Fruit fly (Drosophila melanogaster) whole organism, embryonic: ENCODE measurements around the gene CG10470.
A peak's percentile ranks its signal among the peaks of the same experiment; 100 is the strongest.

ENCODE experiments used
- Antp ChIP-seq: fragments of 200-800 bp; sonication (Bioruptor generic); optimal IDR thresholded peaks from 3 replicates; lab custom pipeline; 2016; ENCODE audit warnings: missing biosample characterization, missing genetic modification characterization
- Awh ChIP-seq: fragments of 200-800 bp; sonication (Bioruptor generic); IDR thresholded peaks from 2 replicates; pipeline ENCODE4, ENCODE4 v1.3.6; 2022; ENCODE audit warnings: missing biosample characterization, missing genetic modification characterization
- B-H1 ChIP-seq: fragments of 200-800 bp; sonication (Bioruptor generic); IDR thresholded peaks from 3 replicates; pipeline ENCODE4 v1.3.6; 2022; ENCODE audit warnings: missing biosample characterization, missing genetic modification characterization
- CG10274 ChIP-seq: fragments of 200-800 bp; sonication (Bioruptor generic); optimal IDR thresholded peaks from 3 replicates; lab custom pipeline; 2017; ENCODE audit warnings: missing biosample characterization, mild to moderate bottlenecking, missing genetic modification characterization
- CG10462 ChIP-seq: fragments of 200-800 bp; sonication (Bioruptor generic); optimal IDR thresholded peaks from 2 replicates; lab custom pipeline; 2016; ENCODE audit warnings: missing biosample characterization, missing genetic modification characterization
- CG11093 ChIP-seq: fragments of 200-800 bp; sonication (Bioruptor generic); IDR thresholded peaks from 3 replicates; pipeline ENCODE4 v1.3.6; 2022; ENCODE audit warnings: missing biosample characterization, missing genetic modification characterization
- CG12155 ChIP-seq: fragments of 200-800 bp; sonication (Bioruptor generic); optimal IDR thresholded peaks from 3 replicates; lab custom pipeline; 2016; ENCODE audit warnings: missing biosample characterization, missing genetic modification characterization
- CG12391 ChIP-seq: fragments of 200-800 bp; sonication (Bioruptor generic); optimal IDR thresholded peaks from 3 replicates; lab custom pipeline; 2018; ENCODE audit warnings: missing biosample characterization, mild to moderate bottlenecking, missing genetic modification characterization, moderate library complexity
- CG1529 ChIP-seq: fragments of 200-800 bp; sonication (Bioruptor generic); optimal IDR thresholded peaks from 3 replicates; lab custom pipeline; 2018; ENCODE audit warnings: missing biosample characterization, missing genetic modification characterization
- CG17186 ChIP-seq: fragments of 200-800 bp; sonication (Bioruptor generic); optimal IDR thresholded peaks from 3 replicates; lab custom pipeline; 2017; ENCODE audit warnings: missing biosample characterization, missing genetic modification reagents, missing genetic modification characterization
- CG1832 ChIP-seq: fragments of 200-800 bp; sonication (Bioruptor generic); optimal IDR thresholded peaks from 2 replicates; lab custom pipeline; 2017; ENCODE audit warnings: missing biosample characterization, mild to moderate bottlenecking, missing genetic modification characterization, inconsistent platforms
- CG32772 ChIP-seq: fragments of 200-800 bp; sonication (Bioruptor generic); IDR thresholded peaks from 2 replicates; pipeline ENCODE4 v1.3.6; 2022; ENCODE audit warnings: missing biosample characterization, missing genetic modification characterization
- CG34224 ChIP-seq: fragments of 200-800 bp; sonication (Bioruptor generic); IDR thresholded peaks from 3 replicates; pipeline ENCODE4 v1.3.6; 2022; ENCODE audit warnings: missing biosample characterization, missing genetic modification characterization; ENCODE audit not compliant: partially characterized antibody
- CG3995 ChIP-seq: fragments of 200-800 bp; sonication (Bioruptor generic); optimal IDR thresholded peaks from 3 replicates; lab custom pipeline; 2016; ENCODE audit warnings: missing biosample characterization, missing genetic modification characterization
- CG4328 ChIP-seq: fragments of 200-800 bp; sonication (Bioruptor generic); optimal IDR thresholded peaks from 3 replicates; lab custom pipeline; 2017; ENCODE audit warnings: missing biosample characterization, missing genetic modification reagents, missing genetic modification characterization
- CG5245 ChIP-seq: fragments of 200-800 bp; sonication (Bioruptor generic); optimal IDR thresholded peaks from 3 replicates; lab custom pipeline; 2016; ENCODE audit warnings: missing biosample characterization, missing genetic modification characterization
- CG9932 ChIP-seq: fragments of 200-800 bp; sonication (Bioruptor generic); IDR thresholded peaks from 2 replicates; pipeline ENCODE4 v1.3.6; 2022; ENCODE audit warnings: missing biosample characterization, missing genetic modification characterization
- Deaf1 ChIP-seq: fragments of 200-800 bp; optimal IDR thresholded peaks from 3 replicates; lab custom pipeline; 2019; ENCODE audit warnings: missing biosample characterization, mild to moderate bottlenecking, missing genetic modification characterization, moderate library complexity
- ERR ChIP-seq: fragments of 200-800 bp; sonication (Bioruptor generic); optimal IDR thresholded peaks from 2 replicates; lab custom pipeline; 2016; ENCODE audit warnings: missing biosample characterization, missing genetic modification characterization
- Lhr ChIP-seq: fragments of 200-800 bp; sonication (Bioruptor generic); optimal IDR thresholded peaks from 3 replicates; lab custom pipeline; 2017; ENCODE audit warnings: mild to moderate bottlenecking, missing biosample characterization, missing genetic modification reagents, missing genetic modification characterization
- Max ChIP-seq: fragments of 200-800 bp; sonication (Bioruptor generic); optimal IDR thresholded peaks from 2 replicates; lab custom pipeline; 2016; ENCODE audit warnings: missing biosample characterization, mild to moderate bottlenecking, missing genetic modification characterization
- Meics ChIP-seq: fragments of 200-800 bp; sonication (Bioruptor generic); optimal IDR thresholded peaks from 2 replicates; lab custom pipeline; 2017; ENCODE audit warnings: missing biosample characterization, mild to moderate bottlenecking, missing genetic modification characterization
- NC2β ChIP-seq: fragments of 200-800 bp; sonication (Bioruptor generic); optimal IDR thresholded peaks from 2 replicates; lab custom pipeline; 2016; ENCODE audit warnings: missing biosample characterization, missing genetic modification characterization
- Pdp1 ChIP-seq, 2 experiments: fragments of 200-800 bp; sonication (Bioruptor generic); optimal IDR thresholded peaks; 3 replicates each; lab custom pipeline; 2016; ENCODE audit warnings: missing biosample characterization in 2 of 2, missing genetic modification characterization in 2 of 2, mild to moderate bottlenecking in 1 of 2, moderate library complexity in 1 of 2
- Side ChIP-seq: fragments of 200-800 bp; sonication (Bioruptor generic); optimal IDR thresholded peaks from 2 replicates; lab custom pipeline; 2016; ENCODE audit warnings: missing biosample characterization, missing genetic modification characterization
- Six4 ChIP-seq: fragments of 200-800 bp; sonication (Bioruptor generic); optimal IDR thresholded peaks from 2 replicates; lab custom pipeline; 2016; ENCODE audit warnings: missing biosample characterization, missing genetic modification characterization
- Sry-δ ChIP-seq: fragments of 200-800 bp; sonication (Bioruptor generic); optimal IDR thresholded peaks from 2 replicates; lab custom pipeline; 2016; ENCODE audit warnings: missing biosample characterization, missing genetic modification characterization
- Xbp1 ChIP-seq: fragments of 200-800 bp; sonication (Bioruptor generic); optimal IDR thresholded peaks from 3 replicates; lab custom pipeline; 2016; ENCODE audit warnings: missing biosample characterization, mild to moderate bottlenecking, missing genetic modification characterization
- ap ChIP-seq: fragments of 200-800 bp; sonication (Bioruptor generic); IDR thresholded peaks from 2 replicates; pipeline ENCODE4 v1.3.6; 2022; ENCODE audit warnings: missing biosample characterization, missing genetic modification characterization
- bigmax ChIP-seq: fragments of 200-800 bp; sonication (Bioruptor generic); optimal IDR thresholded peaks from 2 replicates; lab custom pipeline; 2018; ENCODE audit warnings: missing biosample characterization, mild to moderate bottlenecking, missing genetic modification characterization
- bsh ChIP-seq, 2 experiments: fragments of 200-800 bp; sonication (Bioruptor generic); optimal IDR thresholded peaks; 2 replicates each; lab custom pipeline; 2017 to 2018; ENCODE audit warnings: mild to moderate bottlenecking in 2 of 2, missing biosample characterization in 2 of 2, missing genetic modification characterization in 2 of 2, moderate library complexity in 1 of 2
- caup ChIP-seq: fragments of 200-800 bp; sonication (Bioruptor generic); optimal IDR thresholded peaks from 3 replicates; lab custom pipeline; 2017; ENCODE audit warnings: missing biosample characterization, mild to moderate bottlenecking, missing genetic modification characterization, moderate library complexity; ENCODE audit not compliant: severe bottlenecking
- croc ChIP-seq: fragments of 200-800 bp; sonication (Bioruptor generic); conservative IDR thresholded peaks from 3 replicates; pipeline ENCODE4 v1.3.6; 2022; ENCODE audit warnings: missing biosample characterization, missing genetic modification characterization
- emc ChIP-seq: fragments of 200-800 bp; sonication (Bioruptor generic); optimal IDR thresholded peaks from 2 replicates; lab custom pipeline; 2016; ENCODE audit warnings: missing biosample characterization, missing genetic modification characterization
- ham ChIP-seq: fragments of 200-800 bp; sonication (Bioruptor generic); IDR thresholded peaks from 2 replicates; pipeline ENCODE4 v1.3.6; 2022; ENCODE audit warnings: missing biosample characterization, missing genetic modification characterization
- hb ChIP-seq: fragments of 200-800 bp; sonication (Bioruptor generic); IDR thresholded peaks from 3 replicates; pipeline ENCODE4 v1.3.6; 2022; ENCODE audit warnings: missing biosample characterization, missing genetic modification characterization; ENCODE audit not compliant: partially characterized antibody
- insv ChIP-seq, 2 experiments: fragments of 200-800 bp; sonication (Bioruptor generic); optimal IDR thresholded peaks; 3 replicates each; lab custom pipeline; 2016 to 2018; ENCODE audit warnings: missing biosample characterization in 2 of 2, missing genetic modification characterization in 2 of 2
- inv ChIP-seq: fragments of 200-800 bp; sonication (Bioruptor generic); IDR thresholded peaks from 2 replicates; pipeline ENCODE4 v1.3.6; 2022; ENCODE audit warnings: missing biosample characterization, missing genetic modification characterization; ENCODE audit not compliant: partially characterized antibody
- lab ChIP-seq: fragments of 200-800 bp; sonication (Bioruptor generic); optimal IDR thresholded peaks from 3 replicates; lab custom pipeline; 2017; ENCODE audit warnings: missing biosample characterization, missing genetic modification characterization, mild to moderate bottlenecking, moderate library complexity, missing genetic modification reagents
- mam ChIP-seq: fragments of 200-800 bp; sonication (Bioruptor generic); optimal IDR thresholded peaks from 3 replicates; lab custom pipeline; 2016; ENCODE audit warnings: missing biosample characterization, missing genetic modification characterization
- mld ChIP-seq: fragments of 200-800 bp; sonication (Bioruptor generic); IDR thresholded peaks from 3 replicates; pipeline ENCODE4 v1.3.6; 2022; ENCODE audit warnings: missing biosample characterization, missing genetic modification characterization; ENCODE audit not compliant: partially characterized antibody
- pfk ChIP-seq: fragments of 200-800 bp; sonication (Bioruptor generic); optimal IDR thresholded peaks from 2 replicates; lab custom pipeline; 2018; ENCODE audit warnings: missing biosample characterization, mild to moderate bottlenecking, missing genetic modification characterization, moderate library complexity
- pum ChIP-seq: fragments of 200-800 bp; sonication (Bioruptor generic); optimal IDR thresholded peaks from 2 replicates; lab custom pipeline; 2016; ENCODE audit warnings: missing biosample characterization, missing genetic modification characterization
- sc ChIP-seq, 3 experiments: fragments of >200 bp in 2 of 3; fragments of 200-800 bp in 1 of 3; sonication (Bioruptor generic) in 1 of 3; optimal IDR thresholded peaks; 2 replicates in 2 of 3; 3 replicates in 1 of 3; lab custom pipeline; 2017; ENCODE audit warnings: mild to moderate bottlenecking in 1 of 3, missing biosample characterization in 1 of 3, missing genetic modification characterization in 1 of 3, missing genetic modification reagents in 1 of 3
- scrt ChIP-seq: fragments of 200-800 bp; sonication (Bioruptor generic); optimal IDR thresholded peaks from 2 replicates; lab custom pipeline; 2018; ENCODE audit warnings: missing biosample characterization, mild to moderate bottlenecking, missing genetic modification characterization, moderate library complexity
- sens ChIP-seq: fragments of 200-800 bp; sonication (Bioruptor generic); peaks from one replicate; lab custom pipeline; 2016; ENCODE audit warnings: missing biosample characterization, missing genetic modification characterization
- slou ChIP-seq: fragments of 200-800 bp; sonication (Bioruptor generic); optimal IDR thresholded peaks from 3 replicates; lab custom pipeline; 2016; ENCODE audit warnings: missing biosample characterization, missing genetic modification characterization
- twi ChIP-seq: fragments of 200-800 bp; optimal IDR thresholded peaks from 2 replicates; lab custom pipeline; 2019; ENCODE audit warnings: missing biosample characterization, mild to moderate bottlenecking, missing genetic modification characterization, moderate library complexity

Gene CG10470

dm6 chr2L:19024744-19025059 lies 24.2 kb upstream of the CG10470 start (continued):
- peak; percentile 19 for TF ChIP-seq lab (GFP tag; lab: Kevin White, UChicago)
- no peak for TF ChIP-seq CG12391 (tag; lab: Kevin White, UChicago)
- TF ChIP-seq scrt (GFP tag; lab: Kevin White, UChicago) = no peak
- TF ChIP-seq ERR = no peak
- no peak for TF ChIP-seq CG3995 (GFP tag; lab: Kevin White, UChicago)
- TF ChIP-seq Antp = no peak
- TF ChIP-seq pfk (GFP tag; lab: Kevin White, UChicago) = no peak
- TF ChIP-seq ham (GFP tag; lab: Robert Waterston, UW) = no peak
- 0 out of 2 replicates have a peak, but pooled peaks have one; percentile 0 for TF ChIP-seq CG32772 (GFP tag; lab: Robert Waterston, UW)
- TF ChIP-seq, all 482 proteins: peak for 17

- TF ChIP-seq CG12155 (GFP tag; lab: Kevin White, UChicago) (peak; percentile 5), Sry-δ (no peak), CG9932 (GFP tag; lab: Robert Waterston, UW) (peak; percentile 38; the same call in 1 of the 2 replicates), Deaf1 (peak; percentile 64), Six4 (no peak), Awh (GFP tag; lab: Robert Waterston, UW) (no peak), slou (GFP tag; lab: Kevin White, UChicago) (no peak), Max (GFP tag; lab: Kevin White, UChicago) (no peak), emc (GFP tag; lab: Kevin White, UChicago) (no peak), mam (GFP tag; lab: Kevin White, UChicago) (peak; percentile 50), CG10274 (no peak), bigmax (no peak), sc (optimal IDR thresholded peaks at IDR 0.05; lab: Kevin White, UChicago) (no peak), sc (GFP tag; optimal IDR thresholded peaks at IDR 0.05; lab: Kevin White, UChicago) (no peak), croc (peak; percentile 20; the same call in 2 of the 3 replicates), B-H1 (GFP tag; lab: Robert Waterston, UW) (no peak), Meics (GFP tag; lab: Kevin White, UChicago) (peak; percentile 77), bsh (GFP tag; optimal IDR thresholded peaks at IDR 0.05; lab: Kevin White, UChicago) (peak in 1 of 2 experiments; percentile 28), twi (tag; lab: Kevin White, UChicago) (peak; percentile 10), CG17186 (GFP tag; lab: Kevin White, UChicago) (no peak), pum (GFP tag; lab: Kevin White, UChicago) (no peak), ap (no peak), CG1529 (GFP tag; lab: Kevin White, UChicago) (no peak), CG5245 (GFP tag; lab: Kevin White, UChicago) (no peak), mld (GFP tag; lab: Robert Waterston, UW) (no peak), insv (GFP tag; optimal IDR thresholded peaks at IDR 0.05; lab: Kevin White, UChicago) (no peak), CG10462 (no peak), Side (GFP tag; lab: Kevin White, UChicago) (no peak), caup (GFP tag; lab: Kevin White, UChicago) (peak; percentile 61), inv (GFP tag; lab: Robert Waterston, UW) (no peak), sens (GFP tag; lab: Kevin White, UChicago) (peak; percentile 48), Xbp1 (peak; percentile 35), hb (GFP tag; lab: Robert Waterston, UW) (no peak), CG34224 (GFP tag; lab: Robert Waterston, UW) (no peak), CG4328 (peak; percentile 23), NC2β (GFP tag; lab: Kevin White, UChicago) (no peak), CG1832 (no peak), Lhr (GFP tag; lab: Kevin White, UChicago) (no peak), Pdp1 (GFP tag; optimal IDR thresholded peaks at IDR 0.05; lab: Kevin White, UChicago) (peak in 1 of 2 experiments; percentile 8), CG11093 (no peak)
Observed at dm6 chr2L:19026491-19027197, 22.2 kb upstream of the CG10470 start.
